Worm (Caenorhabditis elegans) whole organism, L1 larva: ENCODE measurements around the gene ets-5.

Source experiments
- C04F5.9 ChIP-seq: sonication (generic microtip); optimal IDR thresholded peaks from 2 replicates; lab custom pipeline; 2016; ENCODE audit warnings: missing genetic modification characterization, missing compliant biosample characterization
- C16A3.4 ChIP-seq: fragments of 150-350 bp; optimal IDR thresholded peaks from 2 replicates; lab custom pipeline; 2014; ENCODE audit warnings: missing biosample characterization, missing genetic modification characterization
- alr-1 ChIP-seq: fragments of 200-800 bp; sonication (Bioruptor generic); optimal IDR thresholded peaks from 2 replicates; lab custom pipeline; 2018; ENCODE audit warnings: borderline replicate concordance, mild to moderate bottlenecking, missing genetic modification characterization, missing compliant biosample characterization
- aly-2 ChIP-seq: fragments of 150-350 bp; optimal IDR thresholded peaks from 2 replicates; lab custom pipeline; 2014; ENCODE audit warnings: missing biosample characterization, missing genetic modification characterization
- ama-1 ChIP-seq: fragments of 150-350 bp; optimal IDR thresholded peaks from 2 replicates; lab custom pipeline; 2014
- blmp-1 ChIP-seq: fragments of 150-350 bp; optimal IDR thresholded peaks from 2 replicates; lab custom pipeline; 2014; ENCODE audit warnings: missing biosample characterization, missing genetic modification characterization
- ceh-63 ChIP-seq: fragments of 200-800 bp; sonication (Bioruptor generic); optimal IDR thresholded peaks from 2 replicates; lab custom pipeline; 2018; ENCODE audit warnings: mild to moderate bottlenecking, missing genetic modification characterization, missing compliant biosample characterization
- ceh-82 ChIP-seq, 3 experiments: fragments of 150-350 bp in 1 of 3; sonication (generic microtip) in 2 of 3; optimal IDR thresholded peaks; 2 replicates each; lab custom pipeline; 2014 to 2017; ENCODE audit warnings: missing biosample characterization in 3 of 3, missing genetic modification characterization in 3 of 3
- ces-1 ChIP-seq: fragments of 150-350 bp; optimal IDR thresholded peaks from 2 replicates; lab custom pipeline; 2014; ENCODE audit warnings: missing biosample characterization, missing genetic modification reagents, missing genetic modification characterization
- dpl-1 ChIP-seq, 3 experiments: fragments of 150-350 bp in 2 of 3; sonication (generic microtip) in 1 of 3; optimal IDR thresholded peaks; 2 replicates each; lab custom pipeline; 2014 to 2017; ENCODE audit warnings: missing biosample characterization in 3 of 3, missing genetic modification characterization in 3 of 3, missing genetic modification reagents in 3 of 3
- dsc-1 ChIP-seq: sonication (generic microtip); optimal IDR thresholded peaks from 2 replicates; lab custom pipeline; 2016; ENCODE audit warnings: mild to moderate bottlenecking, missing genetic modification characterization, missing compliant biosample characterization
- efl-1 ChIP-seq, 4 experiments: fragments of 150-350 bp; optimal IDR thresholded peaks in 3 of 4; peaks in 1 of 4; 1 replicate in 1 of 4; 2 replicates in 3 of 4; lab custom pipeline; 2014; ENCODE audit warnings: missing biosample characterization in 2 of 4, missing genetic modification characterization in 2 of 4, missing genetic modification reagents in 2 of 4
- efl-3 ChIP-seq: fragments of 200-800 bp; sonication (Bioruptor generic); optimal IDR thresholded peaks from 2 replicates; lab custom pipeline; 2018; ENCODE audit warnings: mild to moderate bottlenecking, missing genetic modification characterization, missing compliant biosample characterization
- egl-13 ChIP-seq: sonication (generic microtip); optimal IDR thresholded peaks from 2 replicates; lab custom pipeline; 2016; ENCODE audit warnings: missing genotype, missing genetic modification reagents, missing genetic modification characterization, missing compliant biosample characterization
- egl-27 ChIP-seq, 2 experiments: fragments of 150-350 bp in 1 of 2; sonication (generic microtip); optimal IDR thresholded peaks; 3 replicates each; lab custom pipeline; 2017 to 2018; ENCODE audit warnings: missing biosample characterization in 2 of 2, missing genetic modification characterization in 2 of 2, missing genetic modification reagents in 2 of 2
- elt-3 ChIP-seq, 6 experiments: fragments of 150-350 bp in 1 of 6; sonication (generic microtip); optimal IDR thresholded peaks; 2 replicates each; lab custom pipeline; 2017 to 2018; ENCODE audit warnings: missing biosample characterization in 6 of 6, missing genetic modification characterization in 6 of 6, inconsistent platforms in 1 of 6
- fkh-10 ChIP-seq: sonication (generic microtip); optimal IDR thresholded peaks from 2 replicates; lab custom pipeline; 2017; ENCODE audit warnings: missing biosample characterization, missing genetic modification reagents, missing genetic modification characterization
- fkh-4 ChIP-seq: sonication (generic microtip); optimal IDR thresholded peaks from 2 replicates; lab custom pipeline; 2016; ENCODE audit warnings: missing compliant biosample characterization, missing genetic modification characterization, borderline replicate concordance
- hlh-17 ChIP-seq: fragments of 200-800 bp; sonication (Bioruptor generic); optimal IDR thresholded peaks from 2 replicates; lab custom pipeline; 2018; ENCODE audit warnings: missing genetic modification characterization, mild to moderate bottlenecking, missing compliant biosample characterization, moderate library complexity, borderline replicate concordance
- isw-1 ChIP-seq: fragments of 200-800 bp; sonication (Bioruptor generic); IDR thresholded peaks from 2 replicates; pipeline ENCODE4 v1.3.6; 2022; ENCODE audit warnings: missing genetic modification characterization, missing compliant biosample characterization
- lin-13 ChIP-seq: fragments of 150-350 bp; optimal IDR thresholded peaks from 2 replicates; lab custom pipeline; 2014; ENCODE audit warnings: missing biosample characterization, missing genetic modification reagents, missing genetic modification characterization
- lin-14 ChIP-seq: fragments of 200-800 bp; sonication (Bioruptor generic); optimal IDR thresholded peaks from 2 replicates; lab custom pipeline; 2018; ENCODE audit warnings: mild to moderate bottlenecking, missing genetic modification characterization, moderate library complexity, missing compliant biosample characterization
- lin-35 ChIP-seq, 2 experiments: fragments of 150-350 bp; optimal IDR thresholded peaks; 2 replicates each; lab custom pipeline; 2014; ENCODE audit warnings: missing biosample characterization in 2 of 2, missing genetic modification characterization in 2 of 2, missing genetic modification reagents in 2 of 2
- lin-39 ChIP-seq: fragments of 150-350 bp; optimal IDR thresholded peaks from 2 replicates; lab custom pipeline; 2014; ENCODE audit warnings: missing biosample characterization, missing genetic modification reagents, missing genetic modification characterization
- lsy-2 ChIP-seq, 2 experiments: fragments of 150-350 bp; optimal IDR thresholded peaks; 2 replicates each; lab custom pipeline; 2014; ENCODE audit warnings: missing biosample characterization in 2 of 2, missing genetic modification characterization in 2 of 2
- mab-9 ChIP-seq: fragments of 200-800 bp; sonication (Bioruptor generic); IDR thresholded peaks from 2 replicates; pipeline ENCODE4 v1.3.6; 2022; ENCODE audit warnings: missing genetic modification reagents, missing genetic modification characterization, missing compliant biosample characterization
- mdl-1 ChIP-seq, 2 experiments: fragments of 150-350 bp; optimal IDR thresholded peaks; 2 replicates each; lab custom pipeline; 2014 to 2017; ENCODE audit warnings: missing biosample characterization in 2 of 2, missing genetic modification characterization in 2 of 2, inconsistent platforms in 1 of 2
- nhr-11 ChIP-seq: fragments of 150-350 bp; optimal IDR thresholded peaks from 2 replicates; lab custom pipeline; 2014; ENCODE audit warnings: missing biosample characterization, missing genetic modification characterization
- nhr-12 ChIP-seq: sonication (generic microtip); optimal IDR thresholded peaks from 2 replicates; lab custom pipeline; 2017; ENCODE audit warnings: missing biosample characterization, missing genetic modification characterization
- nhr-20 ChIP-seq: sonication (generic microtip); optimal IDR thresholded peaks from 2 replicates; lab custom pipeline; 2016; ENCODE audit warnings: mild to moderate bottlenecking, missing genetic modification characterization, missing compliant biosample characterization
- nhr-237 ChIP-seq: fragments of 150-350 bp; optimal IDR thresholded peaks from 2 replicates; lab custom pipeline; 2014; ENCODE audit warnings: missing biosample characterization, missing genetic modification characterization
- nhr-84 ChIP-seq: sonication (generic microtip); optimal IDR thresholded peaks from 2 replicates; lab custom pipeline; 2017; ENCODE audit warnings: missing biosample characterization, missing genetic modification characterization
- nhr-85 ChIP-seq: sonication (generic microtip); peaks from one replicate; lab custom pipeline; 2016; ENCODE audit warnings: missing genetic modification characterization, inconsistent platforms, missing compliant biosample characterization
- nhr-90 ChIP-seq: sonication (generic microtip); optimal IDR thresholded peaks from 2 replicates; lab custom pipeline; 2016; ENCODE audit warnings: mild to moderate bottlenecking, missing genetic modification characterization, missing compliant biosample characterization; ENCODE audit not compliant: poor library complexity
- pag-3 ChIP-seq: sonication (generic microtip); optimal IDR thresholded peaks from 2 replicates; lab custom pipeline; 2017; ENCODE audit warnings: missing genetic modification characterization, mild to moderate bottlenecking, missing compliant biosample characterization, antibody characterized with exemption, borderline replicate concordance; ENCODE audit not compliant: insufficient read depth
- rnt-1 ChIP-seq: sonication (generic microtip); optimal IDR thresholded peaks from 2 replicates; lab custom pipeline; 2016; ENCODE audit warnings: mild to moderate bottlenecking, missing genetic modification characterization, moderate library complexity, missing compliant biosample characterization
- skn-1 ChIP-seq: fragments of 150-350 bp; optimal IDR thresholded peaks from 2 replicates; lab custom pipeline; 2014; ENCODE audit warnings: missing biosample characterization, missing genetic modification characterization
- snpc-4 ChIP-seq: fragments of 150-350 bp; optimal IDR thresholded peaks from 2 replicates; lab custom pipeline; 2014; ENCODE audit warnings: missing biosample characterization, missing genetic modification characterization
- sup-37 ChIP-seq: fragments of 200-800 bp; sonication (Bioruptor generic); optimal IDR thresholded peaks from 2 replicates; lab custom pipeline; 2018; ENCODE audit warnings: mild to moderate bottlenecking, missing genetic modification characterization, missing compliant biosample characterization
- swsn-7 ChIP-seq: sonication (generic microtip); optimal IDR thresholded peaks from 2 replicates; lab custom pipeline; 2016; ENCODE audit warnings: missing genetic modification characterization, missing compliant biosample characterization
- tbx-2 ChIP-seq: sonication (generic microtip); optimal IDR thresholded peaks from 2 replicates; lab custom pipeline; 2016; ENCODE audit warnings: missing genetic modification characterization, missing compliant biosample characterization
- tlp-1 ChIP-seq: fragments of 150-350 bp; optimal IDR thresholded peaks from 2 replicates; lab custom pipeline; 2014; ENCODE audit warnings: missing biosample characterization, missing genetic modification characterization
- unc-130 ChIP-seq: fragments of 150-350 bp; optimal IDR thresholded peaks from 2 replicates; lab custom pipeline; 2017; ENCODE audit warnings: missing biosample characterization, missing genetic modification characterization, inconsistent platforms
- unc-62 ChIP-seq: fragments of 150-350 bp; optimal IDR thresholded peaks from 2 replicates; lab custom pipeline; 2014; ENCODE audit warnings: missing biosample characterization, missing genetic modification reagents, missing genetic modification characterization
- unc-98 ChIP-seq: fragments of 200-800 bp; sonication (Bioruptor generic); IDR thresholded peaks from 2 replicates; pipeline ENCODE4 v1.3.6; 2022; ENCODE audit warnings: missing genetic modification characterization, missing compliant biosample characterization
- xbp-1 ChIP-seq: sonication (generic microtip); optimal IDR thresholded peaks from 2 replicates; lab custom pipeline; 2016; ENCODE audit warnings: missing genetic modification characterization, missing compliant biosample characterization
- zag-1 ChIP-seq: fragments of 150-350 bp; optimal IDR thresholded peaks from 2 replicates; lab custom pipeline; 2014; ENCODE audit warnings: missing biosample characterization, missing genetic modification characterization
- zip-4 ChIP-seq: fragments of 200-800 bp; sonication (Bioruptor generic); optimal IDR thresholded peaks from 2 replicates; lab custom pipeline; 2018; ENCODE audit warnings: mild to moderate bottlenecking, missing genetic modification characterization, moderate library complexity, missing compliant biosample characterization
- ztf-11 ChIP-seq, 2 experiments: sonication (generic microtip); optimal IDR thresholded peaks; 2 replicates each; lab custom pipeline; 2016 to 2017; ENCODE audit warnings: missing genetic modification characterization in 2 of 2, missing biosample characterization in 1 of 2, missing compliant biosample characterization in 1 of 2
- ztf-4 ChIP-seq: fragments of 150-350 bp; optimal IDR thresholded peaks from 2 replicates; lab custom pipeline; 2014; ENCODE audit warnings: missing biosample characterization, missing genetic modification characterization

ets-5 gene

DNA sequence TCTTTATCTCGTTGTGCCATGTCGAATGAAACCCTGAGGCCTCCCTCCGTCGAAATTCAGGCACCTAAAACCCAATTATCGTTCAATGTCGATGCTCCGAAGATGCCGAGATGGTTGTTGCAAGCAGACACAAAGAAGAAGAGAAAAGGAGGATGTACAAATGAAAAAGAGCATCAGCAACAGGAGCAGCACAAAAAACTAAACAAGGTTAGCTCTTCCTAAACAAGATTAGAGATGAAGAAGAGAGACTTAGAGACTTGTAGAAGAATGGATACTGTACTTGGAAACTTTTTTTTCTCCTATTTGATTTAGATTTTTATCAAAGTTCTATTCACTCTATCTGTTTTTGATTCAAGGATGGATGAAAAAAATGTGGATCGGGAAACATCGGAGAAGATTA is 33.2 kb upstream of the ets-5 start:
- no peak for TF ChIP-seq unc-98
- peak; percentile 93 for TF ChIP-seq fkh-10 (GFP tag; lab: Kevin White, UChicago)
- TF ChIP-seq aly-2 = no peak
- TF ChIP-seq elt-3 (tag; optimal IDR thresholded peaks at IDR 0.05; lab: Kevin White, UChicago) = no peak
- TF ChIP-seq nhr-20 (tag; lab: Kevin White, UChicago) = no peak
- no peak for TF ChIP-seq pag-3 (tag; lab: Kevin White, UChicago)
- TF ChIP-seq efl-3 (GFP tag; lab: Kevin White, UChicago) = no peak
- TF ChIP-seq fkh-4 (tag; lab: Kevin White, UChicago) = no peak
- no peak for TF ChIP-seq C16A3.4 (tag; lab: Kevin White, UChicago)
- no peak for TF ChIP-seq unc-62 (GFP tag; lab: Kevin White, UChicago)
- TF ChIP-seq tlp-1 (tag; lab: Kevin White, UChicago) = no peak
- peak; percentile 94 for TF ChIP-seq ces-1 (GFP tag; lab: Kevin White, UChicago)
- no peak for TF ChIP-seq lin-13 (GFP tag; lab: Kevin White, UChicago)
- no peak for TF ChIP-seq ztf-11 (tag; optimal IDR thresholded peaks at IDR 0.05; lab: Kevin White, UChicago)
- no peak for TF ChIP-seq ceh-63 (GFP tag; lab: Kevin White, UChicago)
- TF ChIP-seq tbx-2 (tag; lab: Kevin White, UChicago) = peak; percentile 41
- no peak for TF ChIP-seq zip-4
- TF ChIP-seq lsy-2 (tag; optimal IDR thresholded peaks at IDR 0.05; lab: Kevin White, UChicago) = peak; percentile 11 to 52
- no peak for TF ChIP-seq swsn-7 (tag; lab: Kevin White, UChicago)
- TF ChIP-seq dpl-1 (GFP tag; optimal IDR thresholded peaks at IDR 0.05; lab: Kevin White, UChicago) = no peak
- TF ChIP-seq dsc-1 (tag; lab: Kevin White, UChicago) = no peak
- no peak for TF ChIP-seq ceh-82 (tag; optimal IDR thresholded peaks at IDR 0.05; lab: Kevin White, UChicago)
- TF ChIP-seq nhr-11 (tag; lab: Kevin White, UChicago) = no peak
- TF ChIP-seq C04F5.9 (tag; lab: Kevin White, UChicago) = no peak
- no peak for TF ChIP-seq ztf-4 (tag; lab: Kevin White, UChicago)
- no peak for TF ChIP-seq mab-9
- no peak for TF ChIP-seq ama-1
- no peak for TF ChIP-seq egl-13 (tag; lab: Kevin White, UChicago)
- TF ChIP-seq mdl-1 (tag; optimal IDR thresholded peaks at IDR 0.05; lab: Kevin White, UChicago) = no peak
- no peak for TF ChIP-seq alr-1 (tag; lab: Kevin White, UChicago)
- TF ChIP-seq lin-14 (GFP tag; lab: Kevin White, UChicago) = peak; percentile 81
- no peak for TF ChIP-seq hlh-17 (GFP tag; lab: Kevin White, UChicago)
- TF ChIP-seq isw-1 = no peak; the same call in 1 of the 2 replicates
- no peak for TF ChIP-seq lin-39 (tag; lab: Kevin White, UChicago)
- TF ChIP-seq egl-27 (tag; optimal IDR thresholded peaks at IDR 0.05; lab: Kevin White, UChicago) = no peak
- TF ChIP-seq nhr-237 = no peak
- TF ChIP-seq nhr-12 = no peak
- TF ChIP-seq nhr-84 = no peak
- no peak for TF ChIP-seq xbp-1 (tag; lab: Kevin White, UChicago)
- TF ChIP-seq, all 84 proteins: peak for 5

DNA sequence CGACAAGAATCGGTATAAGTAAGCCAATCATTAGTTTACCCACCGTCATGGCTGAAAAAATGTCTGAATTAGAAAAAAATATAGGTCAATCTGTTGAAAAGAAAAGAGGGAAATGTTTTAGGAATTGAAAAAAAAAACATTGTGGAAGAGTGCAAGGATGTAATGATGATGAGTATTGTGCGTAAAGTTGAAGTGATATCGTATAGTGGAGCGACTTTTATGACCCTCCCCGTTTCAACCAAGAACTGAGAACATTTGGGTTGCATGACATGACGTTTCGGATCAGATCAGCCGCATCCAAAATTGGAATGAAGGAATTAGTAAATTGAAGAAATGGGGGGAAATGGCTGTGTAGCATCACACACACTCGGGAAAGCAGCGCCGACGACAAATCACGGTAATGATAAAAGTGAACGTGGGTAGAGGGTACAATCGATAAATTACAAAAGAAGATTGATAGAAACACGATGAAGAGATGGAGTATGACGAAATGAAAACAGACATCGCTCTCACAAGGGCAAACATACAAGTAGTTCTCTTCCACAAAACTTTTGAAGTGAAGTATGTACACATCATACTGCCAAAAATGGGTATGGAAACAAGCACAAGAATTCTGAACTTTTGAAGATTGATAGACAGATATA is 32.6 kb upstream of the ets-5 start, which contains the start of gene apl-1:
TSS of gene apl-1 (minus strand) at position 51 of the 644 bp plus-strand sequence.
- no peak for TF ChIP-seq sup-37
- no peak for TF ChIP-seq efl-3 (GFP tag; lab: Kevin White, UChicago)
- no peak for TF ChIP-seq unc-130 (tag; lab: Kevin White, UChicago)
- TF ChIP-seq efl-1 (optimal IDR thresholded peaks at IDR 0.05; lab: Kevin White, UChicago) = no peak
- peak in 1 of 2 experiments; percentile 43 for TF ChIP-seq efl-1 (GFP tag; optimal IDR thresholded peaks at IDR 0.05 in 1 of 2; lab: Kevin White, UChicago)
- peak in 1 of 2 experiments; percentile 31 for TF ChIP-seq mdl-1 (tag; optimal IDR thresholded peaks at IDR 0.05; lab: Kevin White, UChicago)
- TF ChIP-seq snpc-4 (tag; lab: Kevin White, UChicago) = no peak
- no peak for TF ChIP-seq xbp-1 (tag; lab: Kevin White, UChicago)
- TF ChIP-seq lsy-2 (tag; optimal IDR thresholded peaks at IDR 0.05; lab: Kevin White, UChicago) = peak in 1 of 2 experiments; percentile 26
- peak; percentile 21 for TF ChIP-seq nhr-20 (tag; lab: Kevin White, UChicago)
- TF ChIP-seq nhr-85 (tag; lab: Kevin White, UChicago) = peak; percentile 30
- TF ChIP-seq zag-1 = no peak
- no peak for TF ChIP-seq nhr-90 (tag; lab: Kevin White, UChicago)
- TF ChIP-seq blmp-1 (tag; lab: Kevin White, UChicago) = peak; percentile 89
- no peak for TF ChIP-seq rnt-1 (tag; lab: Kevin White, UChicago)
- TF ChIP-seq skn-1 (tag; lab: Kevin White, UChicago) = no peak
- peak in 1 of 6 experiments; percentile 58 for TF ChIP-seq elt-3 (tag; optimal IDR thresholded peaks at IDR 0.05; lab: Kevin White, UChicago)
- peak in 1 of 2 experiments; percentile 22 for TF ChIP-seq lin-35 (GFP tag; optimal IDR thresholded peaks at IDR 0.05; lab: Kevin White, UChicago)
- TF ChIP-seq, all 84 proteins: peak for 8
